Worm (Caenorhabditis elegans) whole organism, mixed stage, embryonic: ENCODE measurements around the gene myo-2.

Source experiments
- ces-1 ChIP-seq: fragments of 150-350 bp; optimal IDR thresholded peaks from 2 replicates; lab custom pipeline; 2014; ENCODE audit warnings: missing biosample characterization, missing genetic modification reagents, missing genetic modification characterization
- lin-32 ChIP-seq: fragments of 200-800 bp; sonication (Bioruptor generic); optimal IDR thresholded peaks from 2 replicates; lab custom pipeline; 2018; ENCODE audit warnings: mild to moderate bottlenecking, missing genetic modification characterization, missing compliant biosample characterization

Gene myo-2

ce11 chrX:12524514-12524913 is 56.7 kb downstream of the myo-2 start:
- TF ChIP-seq ces-1 (GFP tag; lab: Kevin White, UChicago) (peak; percentile 81), lin-32 (GFP tag; lab: Kevin White, UChicago) (no peak)
